Worm (Caenorhabditis elegans) whole organism, late embryonic: ENCODE data around the gene C16C8.20.

ENCODE experiments used
- C08G9.2 ChIP-seq: sonication (generic microtip); optimal IDR thresholded peaks from 2 replicates; lab custom pipeline; 2016; ENCODE audit warnings: mild to moderate bottlenecking, missing genetic modification characterization, moderate library complexity, missing compliant biosample characterization
- C38D4.7 ChIP-seq: fragments of 200-800 bp; sonication (Bioruptor generic); optimal IDR thresholded peaks from 2 replicates; lab custom pipeline; 2018; ENCODE audit warnings: mild to moderate bottlenecking, missing genetic modification characterization, moderate library complexity, missing compliant biosample characterization
- F13H6.1 ChIP-seq: sonication (generic microtip); optimal IDR thresholded peaks from 2 replicates; lab custom pipeline; 2016; ENCODE audit warnings: missing genetic modification characterization, missing compliant biosample characterization
- Y22D7AL.16 ChIP-seq: sonication (generic microtip); optimal IDR thresholded peaks from 2 replicates; lab custom pipeline; 2016; ENCODE audit warnings: missing genetic modification characterization, missing compliant biosample characterization
- ahr-1 ChIP-seq: sonication (generic microtip); optimal IDR thresholded peaks from 2 replicates; lab custom pipeline; 2016; ENCODE audit warnings: missing genetic modification characterization, missing compliant biosample characterization
- ceh-14 ChIP-seq: sonication (generic microtip); optimal IDR thresholded peaks from 2 replicates; lab custom pipeline; 2016; ENCODE audit warnings: missing genotype, missing genetic modification characterization, missing compliant biosample characterization
- ceh-18 ChIP-seq: sonication (generic microtip); optimal IDR thresholded peaks from 2 replicates; lab custom pipeline; 2016; ENCODE audit warnings: missing genetic modification characterization, missing compliant biosample characterization
- ceh-19 ChIP-seq: fragments of 200-800 bp; sonication (Bioruptor generic); optimal IDR thresholded peaks from 2 replicates; lab custom pipeline; 2018; ENCODE audit warnings: mild to moderate bottlenecking, missing genetic modification characterization, missing compliant biosample characterization
- ceh-2 ChIP-seq: sonication (generic microtip); optimal IDR thresholded peaks from 2 replicates; lab custom pipeline; 2016; ENCODE audit warnings: missing genotype, missing genetic modification characterization, missing compliant biosample characterization
- ceh-22 ChIP-seq: sonication (generic microtip); optimal IDR thresholded peaks from 2 replicates; lab custom pipeline; 2017; ENCODE audit warnings: missing biosample characterization, missing genetic modification characterization
- ceh-24 ChIP-seq: sonication (generic microtip); optimal IDR thresholded peaks from 2 replicates; lab custom pipeline; 2016; ENCODE audit warnings: mild to moderate bottlenecking, missing genetic modification characterization, missing compliant biosample characterization
- ceh-30 ChIP-seq: fragments of 150-350 bp; optimal IDR thresholded peaks from 2 replicates; lab custom pipeline; 2014; ENCODE audit warnings: missing biosample characterization, missing genetic modification characterization
- ceh-31 ChIP-seq: sonication (generic microtip); optimal IDR thresholded peaks from 2 replicates; lab custom pipeline; 2016; ENCODE audit warnings: missing genetic modification characterization, missing compliant biosample characterization
- ceh-34 ChIP-seq: sonication (generic microtip); optimal IDR thresholded peaks from 2 replicates; lab custom pipeline; 2016; ENCODE audit warnings: mild to moderate bottlenecking, missing genetic modification characterization, missing compliant biosample characterization
- ceh-45 ChIP-seq: fragments of 200-800 bp; sonication (Bioruptor generic); IDR thresholded peaks from 2 replicates; pipeline ENCODE4 v1.3.6; 2022; ENCODE audit warnings: missing genetic modification reagents, missing genetic modification characterization, missing compliant biosample characterization
- ceh-48 ChIP-seq: sonication (generic microtip); optimal IDR thresholded peaks from 2 replicates; lab custom pipeline; 2016; ENCODE audit warnings: missing genetic modification characterization, inconsistent platforms, missing compliant biosample characterization
- ceh-9 ChIP-seq: sonication (generic microtip); optimal IDR thresholded peaks from 2 replicates; lab custom pipeline; 2016; ENCODE audit warnings: mild to moderate bottlenecking, missing genetic modification characterization, inconsistent platforms, missing compliant biosample characterization
- elt-2 ChIP-seq: sonication (generic microtip); optimal IDR thresholded peaks from 2 replicates; lab custom pipeline; 2016; ENCODE audit warnings: missing genetic modification reagents, missing genetic modification characterization, missing compliant biosample characterization
- ets-4 ChIP-seq: sonication (generic microtip); optimal IDR thresholded peaks from 2 replicates; lab custom pipeline; 2016; ENCODE audit warnings: missing genetic modification characterization, missing compliant biosample characterization
- fax-1 ChIP-seq: sonication (generic microtip); optimal IDR thresholded peaks from 2 replicates; lab custom pipeline; 2016; ENCODE audit warnings: missing genotype, missing genetic modification characterization, missing compliant biosample characterization
- fkh-6 ChIP-seq: sonication (generic microtip); optimal IDR thresholded peaks from 2 replicates; lab custom pipeline; 2016; ENCODE audit warnings: missing genetic modification characterization, missing compliant biosample characterization
- hlh-13 ChIP-seq: fragments of 200-800 bp; sonication (Bioruptor generic); optimal IDR thresholded peaks from 2 replicates; lab custom pipeline; 2018; ENCODE audit warnings: mild to moderate bottlenecking, missing genetic modification characterization, missing compliant biosample characterization
- hlh-15 ChIP-seq: sonication (generic microtip); optimal IDR thresholded peaks from 2 replicates; lab custom pipeline; 2016; ENCODE audit warnings: missing genetic modification characterization, missing compliant biosample characterization
- hlh-6 ChIP-seq: sonication (generic microtip); optimal IDR thresholded peaks from 2 replicates; lab custom pipeline; 2016; ENCODE audit warnings: missing genotype, missing genetic modification characterization, missing compliant biosample characterization
- hlh-8 ChIP-seq: sonication (generic microtip); optimal IDR thresholded peaks from 2 replicates; lab custom pipeline; 2016; ENCODE audit warnings: missing genotype, missing genetic modification characterization, missing compliant biosample characterization
- lim-6 ChIP-seq: sonication (generic microtip); optimal IDR thresholded peaks from 2 replicates; lab custom pipeline; 2016; ENCODE audit warnings: missing genetic modification characterization, missing compliant biosample characterization
- mec-3 ChIP-seq: sonication (generic microtip); optimal IDR thresholded peaks from 2 replicates; lab custom pipeline; 2016; ENCODE audit warnings: borderline replicate concordance, missing genetic modification characterization, missing compliant biosample characterization
- nfya-1 ChIP-seq: sonication (generic microtip); optimal IDR thresholded peaks from 2 replicates; lab custom pipeline; 2017; ENCODE audit warnings: missing genetic modification characterization, mild to moderate bottlenecking, missing compliant biosample characterization, antibody characterized with exemption, moderate library complexity
- npax-4 ChIP-seq: sonication (generic microtip); optimal IDR thresholded peaks from 2 replicates; lab custom pipeline; 2016; ENCODE audit warnings: missing genetic modification characterization, missing compliant biosample characterization
- odd-2 ChIP-seq: sonication (generic microtip); optimal IDR thresholded peaks from 2 replicates; lab custom pipeline; 2017; ENCODE audit warnings: antibody characterized with exemption, mild to moderate bottlenecking, missing genetic modification characterization, missing compliant biosample characterization
- pag-3 ChIP-seq: sonication (generic microtip); optimal IDR thresholded peaks from 2 replicates; lab custom pipeline; 2016; ENCODE audit warnings: missing compliant biosample characterization, missing genetic modification characterization, borderline replicate concordance
- pat-9 ChIP-seq: fragments of 200-800 bp; sonication (Bioruptor generic); optimal IDR thresholded peaks from 2 replicates; lab custom pipeline; 2018; ENCODE audit warnings: mild to moderate bottlenecking, missing genetic modification characterization, moderate library complexity, missing compliant biosample characterization
- pax-1 ChIP-seq: fragments of 150-350 bp; optimal IDR thresholded peaks from 2 replicates; lab custom pipeline; 2014; ENCODE audit warnings: missing biosample characterization, missing genetic modification characterization
- pha-2 ChIP-seq: sonication (generic microtip); optimal IDR thresholded peaks from 2 replicates; lab custom pipeline; 2017; ENCODE audit warnings: mild to moderate bottlenecking, missing genetic modification characterization, missing compliant biosample characterization
- pqm-1 ChIP-seq: sonication (generic microtip); optimal IDR thresholded peaks from 2 replicates; lab custom pipeline; 2016; ENCODE audit warnings: missing genetic modification characterization, missing compliant biosample characterization
- pros-1 ChIP-seq: fragments of 150-350 bp; optimal IDR thresholded peaks from 2 replicates; lab custom pipeline; 2014; ENCODE audit warnings: missing biosample characterization, missing genetic modification reagents, missing genetic modification characterization
- rnt-1 ChIP-seq: sonication (generic microtip); optimal IDR thresholded peaks from 2 replicates; lab custom pipeline; 2016; ENCODE audit warnings: missing genetic modification characterization, missing compliant biosample characterization
- sdc-2 ChIP-seq: sonication (generic microtip); optimal IDR thresholded peaks from 2 replicates; lab custom pipeline; 2016; ENCODE audit warnings: missing genotype, missing genetic modification characterization, missing compliant biosample characterization
- syd-9 ChIP-seq: sonication (generic microtip); optimal IDR thresholded peaks from 2 replicates; lab custom pipeline; 2016; ENCODE audit warnings: mild to moderate bottlenecking, missing genetic modification characterization, moderate library complexity, missing compliant biosample characterization
- tbx-2 ChIP-seq: sonication (generic microtip); optimal IDR thresholded peaks from 2 replicates; lab custom pipeline; 2016; ENCODE audit warnings: missing genetic modification characterization, missing compliant biosample characterization
- tbx-7 ChIP-seq: sonication (generic microtip); optimal IDR thresholded peaks from 2 replicates; lab custom pipeline; 2016; ENCODE audit warnings: missing genotype, missing genetic modification characterization, missing compliant biosample characterization
- ttx-3 ChIP-seq: sonication (generic microtip); optimal IDR thresholded peaks from 2 replicates; lab custom pipeline; 2016; ENCODE audit warnings: missing genetic modification reagents, missing genetic modification characterization, missing compliant biosample characterization
- unc-3 ChIP-seq, 2 experiments: fragments of 200-800 bp in 1 of 2; sonication (Bioruptor generic) in 1 of 2; sonication (generic microtip) in 1 of 2; conservative IDR thresholded peaks in 1 of 2; optimal IDR thresholded peaks in 1 of 2; 2 replicates each; pipeline versions ENCODE4 v1.3.6 to Lab custom; 2016 to 2022; ENCODE audit warnings: missing compliant biosample characterization in 2 of 2, missing genetic modification characterization in 2 of 2, missing genetic modification reagents in 1 of 2
- unc-42 ChIP-seq: sonication (generic microtip); optimal IDR thresholded peaks from 2 replicates; lab custom pipeline; 2016; ENCODE audit warnings: missing genotype, missing genetic modification characterization, missing compliant biosample characterization
- unc-55 ChIP-seq: sonication (generic microtip); optimal IDR thresholded peaks from 2 replicates; lab custom pipeline; 2017; ENCODE audit warnings: missing biosample characterization, missing genetic modification reagents, missing genetic modification characterization
- unc-86 ChIP-seq: sonication (generic microtip); optimal IDR thresholded peaks from 2 replicates; lab custom pipeline; 2016; ENCODE audit warnings: missing genetic modification characterization, missing compliant biosample characterization
- zip-5 ChIP-seq: sonication (generic microtip); optimal IDR thresholded peaks from 2 replicates; lab custom pipeline; 2016; ENCODE audit warnings: missing genetic modification characterization, missing compliant biosample characterization

Gene C16C8.20

DNA sequence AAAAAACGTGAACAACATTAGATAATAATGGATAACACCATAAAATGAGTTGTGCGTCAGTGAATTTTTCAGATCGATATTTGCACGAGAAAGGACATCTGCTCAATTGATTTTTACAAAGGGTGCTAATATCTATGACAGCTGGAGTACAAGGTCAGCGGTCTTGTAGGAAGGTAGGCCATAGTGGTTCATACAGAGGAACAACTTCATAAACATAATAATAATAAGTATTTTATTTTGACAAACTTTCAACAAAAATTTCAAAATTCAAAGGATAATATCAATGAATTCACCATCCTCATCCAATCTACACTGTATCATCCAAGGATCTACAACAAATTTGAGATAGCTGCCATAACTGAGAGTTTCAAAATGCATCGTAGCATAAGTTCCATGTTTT is 30.4 kb downstream of the C16C8.20 start, which contains the start of gene fbxb-104:
Gene fbxb-104, minus strand, starts transcription at position 101 of the 400 bp plus-strand sequence.
- TF ChIP-seq pha-2 (tag; lab: Kevin White, UChicago) (no peak), hlh-13 (GFP tag; lab: Kevin White, UChicago) (no peak), ceh-19 (GFP tag; lab: Kevin White, UChicago) (no peak), unc-42 (no peak), ceh-34 (tag; lab: Kevin White, UChicago) (no peak), ceh-24 (no peak), ceh-48 (no peak), hlh-6 (tag; lab: Kevin White, UChicago) (no peak), unc-3 (GFP tag; conservative IDR thresholded peaks at IDR 0.05; lab: Robert Waterston, UW) (no peak), unc-3 (tag; optimal IDR thresholded peaks at IDR 0.05; lab: Kevin White, UChicago) (no peak), syd-9 (tag; lab: Kevin White, UChicago) (no peak), F13H6.1 (no peak), ceh-31 (tag; lab: Kevin White, UChicago) (no peak), mec-3 (tag; lab: Kevin White, UChicago) (no peak), unc-86 (no peak), pax-1 (no peak), C38D4.7 (no peak), ceh-18 (tag; lab: Kevin White, UChicago) (no peak), hlh-8 (tag; lab: Kevin White, UChicago) (no peak)

- TF ChIP-seq unc-55 (no peak), lim-6 (no peak)
Measured at ce11 chrII:3481584-3481983, 34.8 kb downstream of the C16C8.20 start, which contains the start of gene Y49F6B.8. Gene Y49F6B.8 (minus strand): TSS chrII:3481684.

- TF ChIP-seq fax-1 (tag; lab: Kevin White, UChicago), result peak; percentile 31
- peak; percentile 47 for TF ChIP-seq unc-86
- TF ChIP-seq ttx-3 (tag; lab: Kevin White, UChicago), result peak; percentile 41
- no peak for TF ChIP-seq odd-2
- TF ChIP-seq lim-6, result peak; percentile 92
- peak; percentile 50; the same call in 1 of the 2 replicates for TF ChIP-seq ceh-45 (GFP tag; lab: Robert Waterston, UW)
- peak; percentile 92 for TF ChIP-seq ceh-2 (tag; lab: Kevin White, UChicago)
- TF ChIP-seq C38D4.7, result no peak
- peak; percentile 40 for TF ChIP-seq ahr-1 (tag; lab: Kevin White, UChicago)
- TF ChIP-seq ceh-18 (tag; lab: Kevin White, UChicago), result peak; percentile 48
- peak; percentile 84 for TF ChIP-seq tbx-7 (tag; lab: Kevin White, UChicago)
- peak; percentile 91 for TF ChIP-seq C08G9.2 (tag; lab: Kevin White, UChicago)
- TF ChIP-seq unc-42, result peak; percentile 98
- no peak for TF ChIP-seq ceh-22 (tag; lab: Kevin White, UChicago)
- TF ChIP-seq pros-1 (tag; lab: Kevin White, UChicago), result no peak
- peak; percentile 72 for TF ChIP-seq elt-2 (tag; lab: Kevin White, UChicago)
- TF ChIP-seq tbx-2 (tag; lab: Kevin White, UChicago), result peak; percentile 81
- peak; percentile 76 for TF ChIP-seq zip-5 (tag; lab: Kevin White, UChicago)
- no peak for TF ChIP-seq hlh-13 (GFP tag; lab: Kevin White, UChicago)
- no peak for TF ChIP-seq pat-9 (tag; lab: Kevin White, UChicago)
- TF ChIP-seq npax-4 (tag; lab: Kevin White, UChicago), result no peak
- TF ChIP-seq pax-1, result no peak
- no peak for TF ChIP-seq ceh-30 (tag; lab: Kevin White, UChicago)
- TF ChIP-seq sdc-2 (tag; lab: Kevin White, UChicago), result no peak
- peak; percentile 82 for TF ChIP-seq ceh-14 (tag; lab: Kevin White, UChicago)
- peak; percentile 34 for TF ChIP-seq hlh-15 (tag; lab: Kevin White, UChicago)
- 0 out of 2 replicates have a peak, but pooled peaks have one; percentile 9 for TF ChIP-seq unc-3 (GFP tag; conservative IDR thresholded peaks at IDR 0.05; lab: Robert Waterston, UW)
- TF ChIP-seq unc-3 (tag; optimal IDR thresholded peaks at IDR 0.05; lab: Kevin White, UChicago), result no peak
- TF ChIP-seq rnt-1 (tag; lab: Kevin White, UChicago), result peak; percentile 35
- TF ChIP-seq ceh-9 (tag; lab: Kevin White, UChicago), result no peak
- TF ChIP-seq ets-4 (tag; lab: Kevin White, UChicago), result peak; percentile 86
- TF ChIP-seq pag-3, result no peak
- TF ChIP-seq ceh-34 (tag; lab: Kevin White, UChicago), result peak; percentile 46
- no peak for TF ChIP-seq Y22D7AL.16 (tag; lab: Kevin White, UChicago)
- peak; percentile 73 for TF ChIP-seq mec-3 (tag; lab: Kevin White, UChicago)
- TF ChIP-seq ceh-48, result peak; percentile 7
- peak; percentile 12 for TF ChIP-seq fkh-6 (tag; lab: Kevin White, UChicago)
- TF ChIP-seq pqm-1 (tag; lab: Kevin White, UChicago), result peak; percentile 52
- TF ChIP-seq nfya-1 (tag; lab: Kevin White, UChicago), result peak; percentile 33
Measured at ce11 chrII:3482231-3482630, 35.5 kb downstream of the C16C8.20 start, which contains the start of gene smu-2. Gene smu-2 (plus strand): TSS chrII:3482408.
